Worm (Caenorhabditis elegans) whole organism, late embryonic: Measurements from ENCODE around the gene fbxb-46.

Experiments used
- F13H6.1 ChIP-seq: sonication (generic microtip); optimal IDR thresholded peaks from 2 replicates; lab custom pipeline; 2016; ENCODE audit warnings: missing genetic modification characterization, missing compliant biosample characterization
- K02D7.2 ChIP-seq: sonication (generic microtip); optimal IDR thresholded peaks from 2 replicates; lab custom pipeline; 2017; ENCODE audit warnings: mild to moderate bottlenecking, missing genetic modification characterization, missing compliant biosample characterization
- K09A11.1 ChIP-seq: sonication (generic microtip); optimal IDR thresholded peaks from 2 replicates; lab custom pipeline; 2017; ENCODE audit warnings: antibody characterized with exemption, mild to moderate bottlenecking, missing genetic modification characterization, missing compliant biosample characterization; ENCODE audit not compliant: insufficient read depth
- Y22D7AL.16 ChIP-seq: sonication (generic microtip); optimal IDR thresholded peaks from 2 replicates; lab custom pipeline; 2016; ENCODE audit warnings: missing genetic modification characterization, missing compliant biosample characterization
- ceh-14 ChIP-seq: sonication (generic microtip); optimal IDR thresholded peaks from 2 replicates; lab custom pipeline; 2016; ENCODE audit warnings: missing genotype, missing genetic modification characterization, missing compliant biosample characterization
- ceh-19 ChIP-seq: fragments of 200-800 bp; sonication (Bioruptor generic); optimal IDR thresholded peaks from 2 replicates; lab custom pipeline; 2018; ENCODE audit warnings: mild to moderate bottlenecking, missing genetic modification characterization, missing compliant biosample characterization
- ceh-30 ChIP-seq: fragments of 150-350 bp; optimal IDR thresholded peaks from 2 replicates; lab custom pipeline; 2014; ENCODE audit warnings: missing biosample characterization, missing genetic modification characterization
- ceh-31 ChIP-seq: sonication (generic microtip); optimal IDR thresholded peaks from 2 replicates; lab custom pipeline; 2016; ENCODE audit warnings: missing genetic modification characterization, missing compliant biosample characterization
- ceh-45 ChIP-seq: fragments of 200-800 bp; sonication (Bioruptor generic); IDR thresholded peaks from 2 replicates; pipeline ENCODE4 v1.3.6; 2022; ENCODE audit warnings: missing genetic modification reagents, missing genetic modification characterization, missing compliant biosample characterization
- ceh-6 ChIP-seq: fragments of 200-800 bp; sonication (Bioruptor generic); optimal IDR thresholded peaks from 2 replicates; lab custom pipeline; 2018; ENCODE audit warnings: mild to moderate bottlenecking, missing genetic modification characterization, missing compliant biosample characterization
- dve-1 ChIP-seq: sonication (generic microtip); optimal IDR thresholded peaks from 2 replicates; lab custom pipeline; 2017; ENCODE audit warnings: antibody characterized with exemption, mild to moderate bottlenecking, missing genetic modification characterization, missing compliant biosample characterization
- elt-2 ChIP-seq: sonication (generic microtip); optimal IDR thresholded peaks from 2 replicates; lab custom pipeline; 2016; ENCODE audit warnings: missing genetic modification reagents, missing genetic modification characterization, missing compliant biosample characterization
- ets-4 ChIP-seq: sonication (generic microtip); optimal IDR thresholded peaks from 2 replicates; lab custom pipeline; 2016; ENCODE audit warnings: missing genetic modification characterization, missing compliant biosample characterization
- fax-1 ChIP-seq: sonication (generic microtip); optimal IDR thresholded peaks from 2 replicates; lab custom pipeline; 2016; ENCODE audit warnings: missing genotype, missing genetic modification characterization, missing compliant biosample characterization
- hlh-30 ChIP-seq: sonication (generic microtip); optimal IDR thresholded peaks from 2 replicates; lab custom pipeline; 2017; ENCODE audit warnings: antibody characterized with exemption, missing genetic modification characterization, missing compliant biosample characterization; ENCODE audit not compliant: insufficient read depth
- hlh-8 ChIP-seq: sonication (generic microtip); optimal IDR thresholded peaks from 2 replicates; lab custom pipeline; 2016; ENCODE audit warnings: missing genotype, missing genetic modification characterization, missing compliant biosample characterization
- lim-6 ChIP-seq: sonication (generic microtip); optimal IDR thresholded peaks from 2 replicates; lab custom pipeline; 2016; ENCODE audit warnings: missing genetic modification characterization, missing compliant biosample characterization
- lin-11 ChIP-seq: fragments of 200-800 bp; sonication (Bioruptor generic); optimal IDR thresholded peaks from 2 replicates; lab custom pipeline; 2018; ENCODE audit warnings: mild to moderate bottlenecking, missing genetic modification characterization, missing compliant biosample characterization
- madf-2 ChIP-seq: sonication (generic microtip); optimal IDR thresholded peaks from 2 replicates; lab custom pipeline; 2017; ENCODE audit warnings: missing genetic modification characterization, missing compliant biosample characterization
- mec-3 ChIP-seq: sonication (generic microtip); optimal IDR thresholded peaks from 2 replicates; lab custom pipeline; 2016; ENCODE audit warnings: borderline replicate concordance, missing genetic modification characterization, missing compliant biosample characterization
- odd-2 ChIP-seq: sonication (generic microtip); optimal IDR thresholded peaks from 2 replicates; lab custom pipeline; 2017; ENCODE audit warnings: antibody characterized with exemption, mild to moderate bottlenecking, missing genetic modification characterization, missing compliant biosample characterization
- pag-3 ChIP-seq: sonication (generic microtip); optimal IDR thresholded peaks from 2 replicates; lab custom pipeline; 2016; ENCODE audit warnings: missing compliant biosample characterization, missing genetic modification characterization, borderline replicate concordance
- pat-9 ChIP-seq: fragments of 200-800 bp; sonication (Bioruptor generic); optimal IDR thresholded peaks from 2 replicates; lab custom pipeline; 2018; ENCODE audit warnings: mild to moderate bottlenecking, missing genetic modification characterization, moderate library complexity, missing compliant biosample characterization
- pqm-1 ChIP-seq: sonication (generic microtip); optimal IDR thresholded peaks from 2 replicates; lab custom pipeline; 2016; ENCODE audit warnings: missing genetic modification characterization, missing compliant biosample characterization
- pros-1 ChIP-seq: fragments of 150-350 bp; optimal IDR thresholded peaks from 2 replicates; lab custom pipeline; 2014; ENCODE audit warnings: missing biosample characterization, missing genetic modification reagents, missing genetic modification characterization
- ref-2 ChIP-seq: sonication (generic microtip); optimal IDR thresholded peaks from 2 replicates; lab custom pipeline; 2016; ENCODE audit warnings: missing genetic modification characterization, missing compliant biosample characterization
- sox-4 ChIP-seq: sonication (generic microtip); optimal IDR thresholded peaks from 2 replicates; lab custom pipeline; 2017; ENCODE audit warnings: mild to moderate bottlenecking, missing genetic modification characterization, inconsistent platforms, missing compliant biosample characterization
- syd-9 ChIP-seq: sonication (generic microtip); optimal IDR thresholded peaks from 2 replicates; lab custom pipeline; 2016; ENCODE audit warnings: mild to moderate bottlenecking, missing genetic modification characterization, moderate library complexity, missing compliant biosample characterization
- tbx-2 ChIP-seq: sonication (generic microtip); optimal IDR thresholded peaks from 2 replicates; lab custom pipeline; 2016; ENCODE audit warnings: missing genetic modification characterization, missing compliant biosample characterization
- tbx-7 ChIP-seq: sonication (generic microtip); optimal IDR thresholded peaks from 2 replicates; lab custom pipeline; 2016; ENCODE audit warnings: missing genotype, missing genetic modification characterization, missing compliant biosample characterization
- unc-55 ChIP-seq: sonication (generic microtip); optimal IDR thresholded peaks from 2 replicates; lab custom pipeline; 2017; ENCODE audit warnings: missing biosample characterization, missing genetic modification reagents, missing genetic modification characterization
- zip-5 ChIP-seq: sonication (generic microtip); optimal IDR thresholded peaks from 2 replicates; lab custom pipeline; 2016; ENCODE audit warnings: missing genetic modification characterization, missing compliant biosample characterization

fbxb-46 gene

ce11 chrII:1597101-1598088 lies 26.5 kb upstream of the fbxb-46 start, which contains the start of gene bath-46:
TSS of gene bath-46 (plus strand) at chrII:1597906.
- no peak for TF ChIP-seq hlh-30
- TF ChIP-seq odd-2 (tag; lab: Kevin White, UChicago) = no peak
- no peak for TF ChIP-seq ceh-45 (GFP tag; lab: Robert Waterston, UW)
- TF ChIP-seq pros-1 (tag; lab: Kevin White, UChicago) = no peak
- no peak for TF ChIP-seq ceh-19 (GFP tag; lab: Kevin White, UChicago)
- TF ChIP-seq sox-4 (tag; lab: Kevin White, UChicago) = no peak
- no peak for TF ChIP-seq F13H6.1
- no peak for TF ChIP-seq unc-55 (GFP tag; lab: Kevin White, UChicago)
- TF ChIP-seq tbx-2 (tag; lab: Kevin White, UChicago) = no peak
- TF ChIP-seq elt-2 (tag; lab: Kevin White, UChicago) = no peak
- no peak for TF ChIP-seq fax-1 (tag; lab: Kevin White, UChicago)
- TF ChIP-seq pqm-1 (tag; lab: Kevin White, UChicago) = no peak
- TF ChIP-seq ref-2 (tag; lab: Kevin White, UChicago) = no peak
- TF ChIP-seq madf-2 (tag; lab: Kevin White, UChicago) = no peak
- no peak for TF ChIP-seq ceh-31 (tag; lab: Kevin White, UChicago)
- TF ChIP-seq lin-11 (tag; lab: Kevin White, UChicago) = no peak
- TF ChIP-seq K09A11.1 (tag; lab: Kevin White, UChicago) = no peak
- TF ChIP-seq zip-5 (tag; lab: Kevin White, UChicago) = no peak
- no peak for TF ChIP-seq dve-1 (tag; lab: Kevin White, UChicago)
- no peak for TF ChIP-seq pat-9 (tag; lab: Kevin White, UChicago)
- TF ChIP-seq, all 69 proteins: peak for 0

- TF ChIP-seq K02D7.2 (tag; lab: Kevin White, UChicago) = no peak
- TF ChIP-seq odd-2 (tag; lab: Kevin White, UChicago) = no peak
- TF ChIP-seq mec-3 (tag; lab: Kevin White, UChicago) = no peak
- TF ChIP-seq ceh-30 (tag; lab: Kevin White, UChicago) = no peak
- no peak for TF ChIP-seq madf-2 (tag; lab: Kevin White, UChicago)
- no peak for TF ChIP-seq Y22D7AL.16 (tag; lab: Kevin White, UChicago)
- no peak for TF ChIP-seq tbx-7
- TF ChIP-seq ceh-45 (GFP tag; lab: Robert Waterston, UW) = no peak
- TF ChIP-seq ceh-14 = no peak
- no peak for TF ChIP-seq syd-9 (tag; lab: Kevin White, UChicago)
- no peak for TF ChIP-seq pqm-1 (tag; lab: Kevin White, UChicago)
Observed at ce11 chrII:1595137-1595536, 24.2 kb upstream of the fbxb-46 start, which contains the start of gene clec-20. TSS of gene clec-20 (minus strand) at chrII:1595237.

ce11 chrII:1589845-1590244 lies 18.9 kb upstream of the fbxb-46 start, which contains the start of gene T07H3.7:
TSS of gene T07H3.7 (minus strand) at chrII:1589945.
- no peak for TF ChIP-seq F13H6.1
- TF ChIP-seq, all 69 proteins: peak for 0

ce11 chrII:1586305-1586704 lies 15.4 kb upstream of the fbxb-46 start, which contains the start of gene T07H3.8:
TSS of gene T07H3.8 (plus strand) at chrII:1586605.
- TF ChIP-seq ceh-45 (GFP tag; lab: Robert Waterston, UW) (no peak), hlh-8 (tag; lab: Kevin White, UChicago) (no peak), ets-4 (no peak), lim-6 (tag; lab: Kevin White, UChicago) (no peak), ceh-6 (no peak), pag-3 (tag; lab: Kevin White, UChicago) (no peak)
